Worm (Caenorhabditis elegans) whole organism, young adult: ENCODE data around the gene mltn-11.

Experiments
- ama-1 ChIP-seq, 3 experiments: fragments of 150-350 bp in 1 of 3; sonication (generic microtip) in 2 of 3; optimal IDR thresholded peaks; 2 replicates each; lab custom pipeline; 2014 to 2018; ENCODE audit warnings: missing biosample characterization in 2 of 3, missing genetic modification characterization in 2 of 3, missing genetic modification reagents in 2 of 3
- cebp-2 ChIP-seq: fragments of 200-800 bp; sonication (Bioruptor generic); IDR thresholded peaks from 2 replicates; pipeline ENCODE4 v1.3.6; 2022; ENCODE audit warnings: missing genetic modification characterization, missing compliant biosample characterization
- dox-1 ChIP-seq: fragments of 200-800 bp; sonication (Bioruptor generic); IDR thresholded peaks from 2 replicates; pipeline ENCODE4 v1.3.6; 2022; ENCODE audit warnings: missing genetic modification reagents, missing genetic modification characterization, missing compliant biosample characterization
- dpl-1 ChIP-seq: fragments of 150-350 bp; optimal IDR thresholded peaks from 2 replicates; lab custom pipeline; 2014; ENCODE audit warnings: missing biosample characterization, missing genetic modification reagents, missing genetic modification characterization
- egl-18 ChIP-seq: fragments of 200-800 bp; sonication (Bioruptor generic); IDR thresholded peaks from 2 replicates; pipeline ENCODE4 v1.3.6; 2022; ENCODE audit warnings: missing genetic modification reagents, missing genetic modification characterization, missing compliant biosample characterization
- nhr-120 ChIP-seq: fragments of 200-800 bp; sonication (Bioruptor generic); IDR thresholded peaks from 2 replicates; pipeline ENCODE4 v1.3.6; 2022; ENCODE audit warnings: missing genetic modification characterization, missing compliant biosample characterization
- pha-4 ChIP-seq: fragments of 150-350 bp; sonication (generic microtip); optimal IDR thresholded peaks from 2 replicates; lab custom pipeline; 2014; ENCODE audit warnings: missing biosample characterization, missing genetic modification reagents, missing genetic modification characterization
- ztf-28 ChIP-seq: fragments of 200-800 bp; sonication (Bioruptor generic); IDR thresholded peaks from 2 replicates; pipeline ENCODE4 v1.3.6; 2022; ENCODE audit warnings: missing genetic modification reagents, missing genetic modification characterization, missing compliant biosample characterization

ce11 chrV:16672198-16672597 is 36.2 kb downstream of the mltn-11 start, which contains the start of gene F14F8.8:
- no peak for TF ChIP-seq nhr-120 (GFP tag; lab: Robert Waterston, UW)
- TF ChIP-seq ztf-28 (GFP tag; lab: Robert Waterston, UW): no peak
- no peak for TF ChIP-seq dox-1 (GFP tag; lab: Robert Waterston, UW)
- no peak for TF ChIP-seq cebp-2
- no peak for TF ChIP-seq ama-1 (optimal IDR thresholded peaks at IDR 0.05; lab: Kevin White, UChicago)
- TF ChIP-seq ama-1 (GFP tag; optimal IDR thresholded peaks at IDR 0.05; lab: Kevin White, UChicago): no peak
- TF ChIP-seq pha-4 (tag; lab: Kevin White, UChicago): no peak
- no peak for TF ChIP-seq egl-18 (GFP tag; lab: Robert Waterston, UW)
- TF ChIP-seq dpl-1 (GFP tag; lab: Kevin White, UChicago): no peak
